Fruit fly (Drosophila melanogaster) whole organism, embryonic: ENCODE results near the gene Srp19.

Source experiments
- Atf6 ChIP-seq: fragments of 200-800 bp; sonication (Bioruptor generic); IDR thresholded peaks from 2 replicates; pipeline ENCODE4 v1.3.6; 2022; ENCODE audit warnings: missing biosample characterization, missing genetic modification characterization
- Blimp-1 ChIP-seq: fragments of 200-800 bp; sonication (Bioruptor generic); optimal IDR thresholded peaks from 3 replicates; lab custom pipeline; 2018; ENCODE audit warnings: missing biosample characterization, missing genetic modification characterization, mild to moderate bottlenecking, moderate library complexity, missing genetic modification reagents
- CG10431 ChIP-seq: fragments of 200-800 bp; sonication (Bioruptor generic); optimal IDR thresholded peaks from 3 replicates; lab custom pipeline; 2018; ENCODE audit warnings: missing biosample characterization, mild to moderate bottlenecking, missing genetic modification characterization
- CG10654 ChIP-seq: fragments of 200-800 bp; sonication (Bioruptor generic); optimal IDR thresholded peaks from 2 replicates; lab custom pipeline; 2016; ENCODE audit warnings: missing biosample characterization, missing genetic modification characterization
- CG10979 ChIP-seq: fragments of 200-800 bp; sonication (Bioruptor generic); optimal IDR thresholded peaks from 2 replicates; lab custom pipeline; 2018; ENCODE audit warnings: missing biosample characterization, mild to moderate bottlenecking, missing genetic modification characterization, moderate library complexity
- CG12236 ChIP-seq: fragments of 200-800 bp; sonication (Bioruptor generic); optimal IDR thresholded peaks from 2 replicates; lab custom pipeline; 2016; ENCODE audit warnings: missing biosample characterization, missing genetic modification characterization
- CG12659 ChIP-seq: fragments of 200-800 bp; sonication (Bioruptor generic); optimal IDR thresholded peaks from 3 replicates; lab custom pipeline; 2017; ENCODE audit warnings: mild to moderate bottlenecking, missing biosample characterization, missing genetic modification reagents, missing genetic modification characterization
- CG17359 ChIP-seq: fragments of 200-800 bp; sonication (Bioruptor generic); optimal IDR thresholded peaks from 3 replicates; lab custom pipeline; 2018; ENCODE audit warnings: missing biosample characterization, mild to moderate bottlenecking, missing genetic modification characterization, moderate library complexity
- CG17568 ChIP-seq: fragments of 200-800 bp; sonication (Bioruptor generic); optimal IDR thresholded peaks from 2 replicates; lab custom pipeline; 2018; ENCODE audit warnings: missing biosample characterization, mild to moderate bottlenecking, missing genetic modification characterization, moderate library complexity
- CG2116 ChIP-seq: fragments of 200-800 bp; sonication (Bioruptor generic); optimal IDR thresholded peaks from 3 replicates; lab custom pipeline; 2018; ENCODE audit warnings: missing biosample characterization, mild to moderate bottlenecking, missing genetic modification characterization
- CG32772 ChIP-seq: fragments of 200-800 bp; sonication (Bioruptor generic); IDR thresholded peaks from 2 replicates; pipeline ENCODE4 v1.3.6; 2022; ENCODE audit warnings: missing biosample characterization, missing genetic modification characterization
- CG3281 ChIP-seq: fragments of 200-800 bp; sonication (Bioruptor generic); optimal IDR thresholded peaks from 3 replicates; lab custom pipeline; 2017; ENCODE audit warnings: missing biosample characterization, mild to moderate bottlenecking, missing genetic modification characterization
- CG33213 ChIP-seq: fragments of 200-800 bp; sonication (Bioruptor generic); optimal IDR thresholded peaks from 3 replicates; lab custom pipeline; 2016; ENCODE audit warnings: missing biosample characterization, missing genetic modification characterization
- CG34224 ChIP-seq: fragments of 200-800 bp; sonication (Bioruptor generic); IDR thresholded peaks from 3 replicates; pipeline ENCODE4 v1.3.6; 2022; ENCODE audit warnings: missing biosample characterization, missing genetic modification characterization; ENCODE audit not compliant: partially characterized antibody
- CG3838 ChIP-seq: fragments of 200-800 bp; sonication (Bioruptor generic); optimal IDR thresholded peaks from 3 replicates; lab custom pipeline; 2016; ENCODE audit warnings: missing biosample characterization, missing genetic modification characterization
- CG8089 ChIP-seq: fragments of 200-800 bp; sonication (Bioruptor generic); optimal IDR thresholded peaks from 3 replicates; lab custom pipeline; 2016; ENCODE audit warnings: missing biosample characterization, missing genetic modification characterization
- CG9727 ChIP-seq: fragments of 200-800 bp; sonication (Bioruptor generic); optimal IDR thresholded peaks from 3 replicates; lab custom pipeline; 2017; ENCODE audit warnings: missing biosample characterization, mild to moderate bottlenecking, missing genetic modification characterization
- Dip3 ChIP-seq: fragments of 200-800 bp; sonication (Bioruptor generic); optimal IDR thresholded peaks from 3 replicates; lab custom pipeline; 2016; ENCODE audit warnings: missing biosample characterization, missing genetic modification characterization
- ERR ChIP-seq: fragments of 200-800 bp; sonication (Bioruptor generic); optimal IDR thresholded peaks from 2 replicates; lab custom pipeline; 2016; ENCODE audit warnings: missing biosample characterization, missing genetic modification characterization
- Fer1 ChIP-seq: fragments of 200-800 bp; sonication (Bioruptor generic); optimal IDR thresholded peaks from 2 replicates; lab custom pipeline; 2017; ENCODE audit warnings: missing biosample characterization, mild to moderate bottlenecking, missing genetic modification characterization
- H2.0 ChIP-seq: fragments of 200-800 bp; sonication (Bioruptor generic); IDR thresholded peaks from 2 replicates; pipeline ENCODE4 v1.3.6; 2022; ENCODE audit warnings: missing biosample characterization, missing genetic modification characterization
- HHEX ChIP-seq: fragments of 200-800 bp; sonication (Bioruptor generic); optimal IDR thresholded peaks from 3 replicates; lab custom pipeline; 2017; ENCODE audit warnings: missing biosample characterization, mild to moderate bottlenecking, missing genetic modification characterization, missing genetic modification reagents
- Hr51 ChIP-seq, 2 experiments: fragments of 200-800 bp; sonication (Bioruptor generic); optimal IDR thresholded peaks; 2 replicates in 1 of 2; 3 replicates in 1 of 2; lab custom pipeline; 2016 to 2018; ENCODE audit warnings: missing biosample characterization in 2 of 2, missing genetic modification characterization in 2 of 2, mild to moderate bottlenecking in 1 of 2, moderate library complexity in 1 of 2
- MBD-R2 ChIP-seq: fragments of 200-800 bp; sonication (Bioruptor generic); IDR thresholded peaks from 2 replicates; pipeline ENCODE4 v1.3.6; 2022; ENCODE audit warnings: missing biosample characterization, missing genetic modification characterization
- NC2β ChIP-seq: fragments of 200-800 bp; sonication (Bioruptor generic); optimal IDR thresholded peaks from 2 replicates; lab custom pipeline; 2016; ENCODE audit warnings: missing biosample characterization, missing genetic modification characterization
- NK7.1 ChIP-seq: fragments of 200-800 bp; sonication (Bioruptor generic); optimal IDR thresholded peaks from 3 replicates; lab custom pipeline; 2016; ENCODE audit warnings: missing biosample characterization, missing genetic modification characterization
- NfI ChIP-seq: fragments of 200-800 bp; sonication (Bioruptor generic); optimal IDR thresholded peaks from 3 replicates; lab custom pipeline; 2018; ENCODE audit warnings: missing biosample characterization, mild to moderate bottlenecking, missing genetic modification characterization, moderate library complexity
- Ravus ChIP-seq: fragments of 200-800 bp; sonication (Bioruptor generic); IDR thresholded peaks from 2 replicates; pipeline ENCODE4 v1.3.6; 2022; ENCODE audit warnings: missing biosample characterization, missing genetic modification characterization
- Scr ChIP-seq: fragments of 200-800 bp; sonication (Bioruptor generic); IDR thresholded peaks from 2 replicates; pipeline ENCODE4 v1.3.6; 2022; ENCODE audit warnings: missing biosample characterization, missing genetic modification characterization; ENCODE audit not compliant: partially characterized antibody
- Stat92E ChIP-seq, 3 experiments: fragments of >200 bp in 2 of 3; fragments of 200-800 bp in 1 of 3; sonication (Bioruptor generic) in 1 of 3; optimal IDR thresholded peaks; 2 replicates each; lab custom pipeline; 2017 to 2019; ENCODE audit warnings: missing biosample characterization in 3 of 3, missing genetic modification characterization in 3 of 3, mild to moderate bottlenecking in 1 of 3, moderate library complexity in 1 of 3
- Trl ChIP-seq, 3 experiments: fragments of >200 bp in 2 of 3; fragments of 200-800 bp in 1 of 3; sonication (Bioruptor generic) in 1 of 3; optimal IDR thresholded peaks; 2 replicates in 1 of 3; 3 replicates in 2 of 3; lab custom pipeline; 2016 to 2017; ENCODE audit warnings: missing biosample characterization in 1 of 3, missing genetic modification characterization in 1 of 3
- Vsx1 ChIP-seq: fragments of 200-800 bp; sonication (Bioruptor generic); optimal IDR thresholded peaks from 2 replicates; lab custom pipeline; 2017; ENCODE audit warnings: missing biosample characterization, mild to moderate bottlenecking, missing genetic modification characterization, missing genetic modification reagents
- Xbp1 ChIP-seq: fragments of 200-800 bp; sonication (Bioruptor generic); optimal IDR thresholded peaks from 3 replicates; lab custom pipeline; 2016; ENCODE audit warnings: missing biosample characterization, mild to moderate bottlenecking, missing genetic modification characterization
- ara ChIP-seq: fragments of 200-800 bp; sonication (Bioruptor generic); IDR thresholded peaks from 2 replicates; pipeline ENCODE4 v1.3.6; 2022; ENCODE audit warnings: missing biosample characterization, missing genetic modification characterization
- az2 ChIP-seq: fragments of 200-800 bp; sonication (Bioruptor generic); optimal IDR thresholded peaks from 3 replicates; lab custom pipeline; 2016; ENCODE audit warnings: missing biosample characterization, missing genetic modification characterization
- chif ChIP-seq, 2 experiments: fragments of 200-800 bp; sonication (Bioruptor generic); optimal IDR thresholded peaks; 3 replicates each; lab custom pipeline; 2016; ENCODE audit warnings: missing biosample characterization in 2 of 2, missing genetic modification characterization in 2 of 2
- chinmo ChIP-seq: fragments of 200-800 bp; sonication (Bioruptor generic); IDR thresholded peaks from 4 replicates; pipeline ENCODE4 v1.3.6; 2022; ENCODE audit warnings: missing biosample characterization, missing genetic modification characterization; ENCODE audit not compliant: partially characterized antibody
- ems ChIP-seq: fragments of 200-800 bp; sonication (Bioruptor generic); optimal IDR thresholded peaks from 3 replicates; lab custom pipeline; 2016; ENCODE audit warnings: missing biosample characterization, missing genetic modification characterization
- exex ChIP-seq: fragments of 200-800 bp; sonication (Bioruptor generic); optimal IDR thresholded peaks from 4 replicates; lab custom pipeline; 2018; ENCODE audit warnings: missing biosample characterization, mild to moderate bottlenecking, missing genetic modification characterization, moderate library complexity
- gcm ChIP-seq: fragments of 200-800 bp; sonication (Bioruptor generic); optimal IDR thresholded peaks from 2 replicates; lab custom pipeline; 2019; ENCODE audit warnings: missing biosample characterization, mild to moderate bottlenecking, missing genetic modification characterization, moderate library complexity
- gsb-n ChIP-seq: fragments of 200-800 bp; sonication (Bioruptor generic); optimal IDR thresholded peaks from 3 replicates; lab custom pipeline; 2018; ENCODE audit warnings: missing biosample characterization, mild to moderate bottlenecking, missing genetic modification characterization
- h ChIP-seq: fragments of >200 bp; optimal IDR thresholded peaks from 2 replicates; lab custom pipeline; 2017
- nmo ChIP-seq: fragments of 200-800 bp; sonication (Bioruptor generic); optimal IDR thresholded peaks from 2 replicates; lab custom pipeline; 2018; ENCODE audit warnings: missing biosample characterization, mild to moderate bottlenecking, missing genetic modification characterization, moderate library complexity
- prd ChIP-seq, 3 experiments: fragments of >200 bp in 2 of 3; fragments of 200-800 bp in 1 of 3; sonication (Bioruptor generic) in 1 of 3; optimal IDR thresholded peaks in 2 of 3; IDR thresholded peaks in 1 of 3; 2 replicates in 2 of 3; 3 replicates in 1 of 3; pipeline versions ENCODE4 v1.3.6 to Lab custom; 2017 to 2022; ENCODE audit warnings: missing biosample characterization in 1 of 3, missing genetic modification characterization in 1 of 3
- slp2 ChIP-seq: fragments of 200-800 bp; sonication (Bioruptor generic); optimal IDR thresholded peaks from 2 replicates; lab custom pipeline; 2016; ENCODE audit warnings: missing biosample characterization, missing genetic modification characterization
- stwl ChIP-seq: fragments of 200-800 bp; sonication (Bioruptor generic); optimal IDR thresholded peaks from 3 replicates; lab custom pipeline; 2018; ENCODE audit warnings: missing biosample characterization, mild to moderate bottlenecking, missing genetic modification characterization, moderate library complexity
- tx ChIP-seq: fragments of 200-800 bp; sonication (Bioruptor generic); optimal IDR thresholded peaks from 2 replicates; lab custom pipeline; 2016; ENCODE audit warnings: missing biosample characterization, missing genetic modification characterization
- unc-4 ChIP-seq: fragments of 200-800 bp; sonication (Bioruptor generic); IDR thresholded peaks from 2 replicates; pipeline ENCODE4 v1.3.6; 2022; ENCODE audit warnings: missing biosample characterization, missing genetic modification characterization; ENCODE audit not compliant: partially characterized antibody
- vvl ChIP-seq: fragments of 200-800 bp; sonication (Bioruptor generic); IDR thresholded peaks from 2 replicates; pipeline ENCODE4 v1.3.6; 2022; ENCODE audit warnings: missing biosample characterization, missing genetic modification characterization

Srp19 gene

DNA sequence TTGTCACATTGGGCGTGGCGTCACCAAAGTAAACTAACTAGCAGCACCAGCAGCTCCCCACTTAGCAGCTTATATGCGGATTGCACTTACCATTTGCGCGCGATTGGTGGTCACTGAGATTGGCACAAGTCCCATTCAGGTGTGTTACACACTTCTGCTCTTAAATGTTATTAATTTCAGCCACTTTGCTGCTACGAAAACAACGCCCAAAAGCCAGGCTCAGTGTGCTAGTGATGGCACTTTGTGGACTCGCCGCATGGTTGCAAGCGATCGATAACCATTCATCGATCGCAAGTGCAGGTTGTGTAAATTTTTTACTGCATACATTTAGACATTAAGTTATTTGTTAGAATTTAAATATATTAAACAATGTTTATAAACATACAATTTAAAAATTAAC, 12.8 kb downstream of the Srp19 start, which contains the start of the genes wrm1 and wrm2 (continued):
- TF ChIP-seq CG10979 (tag; lab: Kevin White, UChicago) (peak; percentile 7), MBD-R2 (GFP tag; lab: Robert Waterston, UW) (peak; percentile 87), chinmo (0 out of 4 replicates have a peak, but pooled peaks have one; percentile 13), Scr (GFP tag; lab: Robert Waterston, UW) (peak; percentile 61), stwl (tag; lab: Kevin White, UChicago) (peak; percentile 76), h (no peak), CG32772 (no peak), CG10431 (GFP tag; lab: Kevin White, UChicago) (no peak), gcm (peak; percentile 53), HHEX (GFP tag; lab: Kevin White, UChicago) (no peak), CG34224 (GFP tag; lab: Robert Waterston, UW) (peak; percentile 46; the same call in 1 of the 3 replicates), Stat92E (GFP tag; optimal IDR thresholded peaks at IDR 0.05; lab: Kevin White, UChicago) (peak in 1 of 3 experiments; percentile 73), Blimp-1 (GFP tag; lab: Kevin White, UChicago) (no peak), CG2116 (GFP tag; lab: Kevin White, UChicago) (peak; percentile 99), nmo (peak; percentile 42), chif (GFP tag; optimal IDR thresholded peaks at IDR 0.05; lab: Kevin White, UChicago) (no peak), exex (tag; lab: Kevin White, UChicago) (no peak), CG9727 (GFP tag; lab: Kevin White, UChicago) (no peak), CG10654 (GFP tag; lab: Kevin White, UChicago) (no peak), NfI (GFP tag; lab: Kevin White, UChicago) (no peak), Atf6 (no peak), prd (optimal IDR thresholded peaks at IDR 0.05; lab: Kevin White, UChicago) (no peak), prd (GFP tag; IDR thresholded peaks at IDR 0.05; lab: Robert Waterston, UW) (no peak), Vsx1 (GFP tag; lab: Kevin White, UChicago) (no peak), ara (GFP tag; lab: Robert Waterston, UW) (no peak), Xbp1 (GFP tag; lab: Kevin White, UChicago) (no peak), CG12659 (GFP tag; lab: Kevin White, UChicago) (peak; percentile 4), unc-4 (GFP tag; lab: Robert Waterston, UW) (peak; percentile 62), H2.0 (GFP tag; lab: Robert Waterston, UW) (no peak), CG8089 (GFP tag; lab: Kevin White, UChicago) (no peak), NC2β (GFP tag; lab: Kevin White, UChicago) (no peak), Fer1 (GFP tag; lab: Kevin White, UChicago) (peak; percentile 11), Dip3 (GFP tag; lab: Kevin White, UChicago) (no peak), tx (no peak), CG17359 (tag; lab: Kevin White, UChicago) (no peak), Trl (optimal IDR thresholded peaks at IDR 0.05; lab: Kevin White, UChicago) (no peak), Trl (GFP tag; optimal IDR thresholded peaks at IDR 0.05; lab: Kevin White, UChicago) (no peak), NK7.1 (GFP tag; lab: Kevin White, UChicago) (no peak), vvl (GFP tag; lab: Robert Waterston, UW) (0 out of 2 replicates have a peak, but pooled peaks have one; percentile 26), Ravus (GFP tag; lab: Robert Waterston, UW) (no peak), ems (no peak), CG33213 (GFP tag; lab: Kevin White, UChicago) (no peak), gsb-n (tag; lab: Kevin White, UChicago) (peak; percentile 89), CG3281 (no peak), CG17568 (no peak), CG3838 (no peak), az2 (GFP tag; lab: Kevin White, UChicago) (no peak), ERR (GFP tag; lab: Kevin White, UChicago) (no peak), CG12236 (GFP tag; lab: Kevin White, UChicago) (no peak), slp2 (GFP tag; lab: Kevin White, UChicago) (no peak), Hr51 (GFP tag; optimal IDR thresholded peaks at IDR 0.05; lab: Kevin White, UChicago) (peak in 1 of 2 experiments; percentile 15)
